Fruit fly (Drosophila melanogaster): ENCODE measurements around the gene Lk.

The Lk gene

dm6 chr3L:14590964-14591363, 30.4 kb upstream of the Lk start:
- TF ChIP-seq seq (GFP tag; IDR thresholded peaks at IDR 0.05) (0 out of 2 replicates have a peak, but pooled peaks have one; percentile 37), Nf-YB (GFP tag; optimal IDR thresholded peaks at IDR 0.05) (peak; percentile 71), CG18599 (GFP tag; optimal IDR thresholded peaks at IDR 0.05) (peak; percentile 19), crol (GFP tag; IDR thresholded peaks at IDR 0.05) (peak; percentile 52; the same call in 1 of the 2 replicates), E2f1 (GFP tag; IDR thresholded peaks at IDR 0.05) (no peak), CG11723 (GFP tag; optimal IDR thresholded peaks at IDR 0.05) (no peak), CG34376 (GFP tag; optimal IDR thresholded peaks at IDR 0.05) (no peak), Nf-YC (tag; optimal IDR thresholded peaks at IDR 0.05) (peak; percentile 77), Hey (tag; optimal IDR thresholded peaks at IDR 0.05) (peak; percentile 76), z (GFP tag; IDR thresholded peaks at IDR 0.05) (0 out of 3 replicates have a peak, but pooled peaks have one; percentile 31), CG3838 (GFP tag; optimal IDR thresholded peaks at IDR 0.05) (no peak), abd-A (tag; optimal IDR thresholded peaks at IDR 0.05) (peak; percentile 93), nerfin-1 (tag; optimal IDR thresholded peaks at IDR 0.05) (peak; percentile 49), otp (GFP tag; IDR thresholded peaks at IDR 0.05) (0 out of 3 replicates have a peak, but pooled peaks have one; percentile 6), Ets65A (GFP tag) (peak; percentile 61), run (tag; optimal IDR thresholded peaks at IDR 0.05) (peak; percentile 10)

dm6 chr3L:14583803-14584202, 23.2 kb upstream of the Lk start:
- TF ChIP-seq HLH4C (GFP tag; IDR thresholded peaks at IDR 0.05; ENCODE audit: partially characterized antibody) (no peak), Mes4 (GFP tag; optimal IDR thresholded peaks at IDR 0.05) (no peak), CG15479 (GFP tag; optimal IDR thresholded peaks at IDR 0.05) (peak; percentile 67), Ets65A (GFP tag) (peak; percentile 74), Hr3 (GFP tag; optimal IDR thresholded peaks at IDR 0.05) (no peak), Opbp (GFP tag; IDR thresholded peaks at IDR 0.05; ENCODE audit: partially characterized antibody) (0 out of 3 replicates have a peak, but pooled peaks have one; percentile 10), yki (optimal IDR thresholded peaks at IDR 0.05) (no peak)

- TF ChIP-seq Dll (GFP tag; IDR thresholded peaks at IDR 0.05; ENCODE audit: partially characterized antibody) (no peak), Elba2 (GFP tag; optimal IDR thresholded peaks at IDR 0.05) (no peak), klu (GFP tag; IDR thresholded peaks at IDR 0.05) (no peak), tll (GFP tag; optimal IDR thresholded peaks at IDR 0.05) (peak in 1 of 2 experiments; percentile 96), Ets65A (GFP tag) (peak; percentile 85)
Measured at dm6 chr3L:14582736-14583135, 22.2 kb upstream of the Lk start.

dm6 chr3L:14580294-14580693, 19.7 kb upstream of the Lk start:
- peak; percentile 38; the same call in 1 of the 2 replicates for TF ChIP-seq bbx (GFP tag; IDR thresholded peaks at IDR 0.05; ENCODE audit: partially characterized antibody)
- TF ChIP-seq CG1832 (GFP tag; optimal IDR thresholded peaks at IDR 0.05), result peak; percentile 63
- 0 out of 2 replicates have a peak, but pooled peaks have one; percentile 35 for TF ChIP-seq seq (GFP tag; IDR thresholded peaks at IDR 0.05)
- TF ChIP-seq CG11085 (GFP tag; IDR thresholded peaks at IDR 0.05), result no peak
- TF ChIP-seq z (GFP tag; IDR thresholded peaks at IDR 0.05), result peak; percentile 73; the same call in 2 of the 3 replicates
- peak; percentile 74 for TF ChIP-seq onecut (GFP tag; IDR thresholded peaks at IDR 0.05)
- no peak for TF ChIP-seq Hey (tag; optimal IDR thresholded peaks at IDR 0.05)
- TF ChIP-seq pfk (GFP tag; optimal IDR thresholded peaks at IDR 0.05), result peak; percentile 43
- TF ChIP-seq Nf-YB (GFP tag; optimal IDR thresholded peaks at IDR 0.05), result peak; percentile 65
- TF ChIP-seq nerfin-1 (tag; optimal IDR thresholded peaks at IDR 0.05), result peak; percentile 47
- no peak for TF ChIP-seq PHDP (tag; optimal IDR thresholded peaks at IDR 0.05)
- TF ChIP-seq abd-A (tag; optimal IDR thresholded peaks at IDR 0.05), result peak; percentile 91
- TF ChIP-seq Nf-YC (tag; optimal IDR thresholded peaks at IDR 0.05), result peak; percentile 90
- TF ChIP-seq CG10321 (GFP tag; IDR thresholded peaks at IDR 0.05), result peak; percentile 69
- TF ChIP-seq ewg (GFP tag; optimal IDR thresholded peaks at IDR 0.05), result peak; percentile 92
